Worm (Caenorhabditis elegans): ENCODE data around the gene fbxb-21.

DNA sequence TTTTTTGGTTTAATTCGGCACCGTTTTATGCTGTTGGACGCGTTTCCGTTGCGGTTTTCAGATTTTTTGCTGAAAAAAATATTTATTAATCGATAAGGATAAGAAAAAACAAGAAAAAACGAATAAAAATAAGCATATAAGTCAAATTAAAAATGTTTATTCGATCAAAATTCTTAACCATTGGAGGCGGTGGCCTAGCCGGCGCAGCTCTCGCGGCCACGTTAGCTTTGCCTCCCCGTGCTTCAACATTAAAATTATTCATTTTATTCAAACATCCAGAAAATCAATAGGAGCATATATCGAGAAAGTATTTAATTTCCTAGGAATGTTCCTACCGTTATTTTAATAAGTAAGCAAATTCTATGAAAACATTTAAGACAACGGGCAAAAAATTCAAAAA lies 14.2 kb upstream of the fbxb-21 start, which contains the start of gene ZC204.14:
- no peak for TF ChIP-seq med-1 (GFP tag; optimal IDR thresholded peaks at IDR 0.05; ENCODE audit: insufficient read depth)
- TF ChIP-seq T22C8.4 (GFP tag; IDR thresholded peaks at IDR 0.05), result no peak
